Fruit fly (Drosophila melanogaster) whole organism, embryonic: ENCODE data around the gene Cpsf5.

Experiments used
- CG10267 ChIP-seq: fragments of 200-800 bp; sonication (Bioruptor generic); optimal IDR thresholded peaks from 2 replicates; lab custom pipeline; 2018; ENCODE audit warnings: missing biosample characterization, mild to moderate bottlenecking, missing genetic modification characterization, moderate library complexity
- CG10274 ChIP-seq: fragments of 200-800 bp; sonication (Bioruptor generic); optimal IDR thresholded peaks from 3 replicates; lab custom pipeline; 2017; ENCODE audit warnings: missing biosample characterization, mild to moderate bottlenecking, missing genetic modification characterization
- CG10366 ChIP-seq: fragments of 200-800 bp; sonication (Bioruptor generic); IDR thresholded peaks from 2 replicates; pipeline ENCODE4 v1.3.6; 2022; ENCODE audit warnings: missing biosample characterization, missing genetic modification characterization
- CG10979 ChIP-seq: fragments of 200-800 bp; sonication (Bioruptor generic); optimal IDR thresholded peaks from 2 replicates; lab custom pipeline; 2018; ENCODE audit warnings: missing biosample characterization, mild to moderate bottlenecking, missing genetic modification characterization, moderate library complexity
- CG11504 ChIP-seq: fragments of 200-800 bp; sonication (Bioruptor generic); optimal IDR thresholded peaks from 3 replicates; lab custom pipeline; 2019; ENCODE audit warnings: missing biosample characterization, mild to moderate bottlenecking, missing genetic modification characterization, moderate library complexity
- CG11696 ChIP-seq: fragments of 200-800 bp; sonication (Bioruptor generic); IDR thresholded peaks from 2 replicates; pipeline ENCODE4 v1.3.6; 2022; ENCODE audit warnings: missing biosample characterization, missing genetic modification characterization
- CG12299 ChIP-seq: fragments of 200-800 bp; sonication (Bioruptor generic); optimal IDR thresholded peaks from 2 replicates; lab custom pipeline; 2018; ENCODE audit warnings: missing biosample characterization, mild to moderate bottlenecking, missing genetic modification characterization
- CG14667 ChIP-seq: fragments of 200-800 bp; sonication (Bioruptor generic); IDR thresholded peaks from 2 replicates; pipeline ENCODE4 v1.3.6; 2022; ENCODE audit warnings: missing biosample characterization, missing genetic modification characterization
- CG14860 ChIP-seq: fragments of 200-800 bp; sonication (Bioruptor generic); IDR thresholded peaks from 3 replicates; pipeline ENCODE4 v1.3.6; 2022; ENCODE audit warnings: missing biosample characterization, missing genetic modification characterization; ENCODE audit not compliant: partially characterized antibody
- CG15696 ChIP-seq: fragments of 200-800 bp; sonication (Bioruptor generic); optimal IDR thresholded peaks from 2 replicates; lab custom pipeline; 2019; ENCODE audit warnings: missing biosample characterization, mild to moderate bottlenecking, missing genetic modification characterization, moderate library complexity
- CG17186 ChIP-seq: fragments of 200-800 bp; sonication (Bioruptor generic); optimal IDR thresholded peaks from 3 replicates; lab custom pipeline; 2017; ENCODE audit warnings: missing biosample characterization, missing genetic modification reagents, missing genetic modification characterization
- CG3065 ChIP-seq: fragments of 200-800 bp; sonication (Bioruptor generic); optimal IDR thresholded peaks from 2 replicates; lab custom pipeline; 2016; ENCODE audit warnings: missing biosample characterization, missing genetic modification characterization
- CG31388 ChIP-seq: fragments of 200-800 bp; sonication (Bioruptor generic); optimal IDR thresholded peaks from 2 replicates; lab custom pipeline; 2016; ENCODE audit warnings: missing biosample characterization, missing genetic modification characterization
- CG4424 ChIP-seq: fragments of 200-800 bp; sonication (Bioruptor generic); optimal IDR thresholded peaks from 3 replicates; lab custom pipeline; 2016; ENCODE audit warnings: missing biosample characterization, missing genetic modification characterization
- CG4617 ChIP-seq: fragments of 200-800 bp; sonication (Bioruptor generic); optimal IDR thresholded peaks from 3 replicates; lab custom pipeline; 2016; ENCODE audit warnings: missing biosample characterization, missing genetic modification characterization, borderline replicate concordance
- Camta ChIP-seq: fragments of 200-800 bp; sonication (Bioruptor generic); optimal IDR thresholded peaks from 2 replicates; lab custom pipeline; 2016; ENCODE audit warnings: missing biosample characterization, missing genetic modification characterization
- CrebB ChIP-seq: fragments of 200-800 bp; sonication (Bioruptor generic); optimal IDR thresholded peaks from 3 replicates; lab custom pipeline; 2018; ENCODE audit warnings: missing biosample characterization, mild to moderate bottlenecking, missing genetic modification characterization
- HmgZ ChIP-seq: fragments of 200-800 bp; sonication (Bioruptor generic); optimal IDR thresholded peaks from 2 replicates; lab custom pipeline; 2018; ENCODE audit warnings: missing biosample characterization, mild to moderate bottlenecking, missing genetic modification characterization
- Hr51 ChIP-seq, 2 experiments: fragments of 200-800 bp; sonication (Bioruptor generic); optimal IDR thresholded peaks; 2 replicates in 1 of 2; 3 replicates in 1 of 2; lab custom pipeline; 2016 to 2018; ENCODE audit warnings: missing biosample characterization in 2 of 2, missing genetic modification characterization in 2 of 2, mild to moderate bottlenecking in 1 of 2, moderate library complexity in 1 of 2
- Optix ChIP-seq: fragments of 200-800 bp; sonication (Bioruptor generic); IDR thresholded peaks from 3 replicates; pipeline ENCODE4 v1.3.6; 2022; ENCODE audit warnings: missing biosample characterization, missing genetic modification characterization
- Sox100B ChIP-seq: fragments of 200-800 bp; sonication (Bioruptor generic); optimal IDR thresholded peaks from 3 replicates; lab custom pipeline; 2018; ENCODE audit warnings: missing biosample characterization, mild to moderate bottlenecking, missing genetic modification characterization
- Sry-β ChIP-seq: fragments of 200-800 bp; sonication (Bioruptor generic); optimal IDR thresholded peaks from 2 replicates; lab custom pipeline; 2018; ENCODE audit warnings: missing biosample characterization, mild to moderate bottlenecking, missing genetic modification characterization, moderate library complexity
- amos ChIP-seq: fragments of 200-800 bp; sonication (Bioruptor generic); IDR thresholded peaks from 2 replicates; pipeline ENCODE4 v1.3.6; 2022; ENCODE audit warnings: missing biosample characterization, missing genetic modification characterization; ENCODE audit not compliant: partially characterized antibody
- aop ChIP-seq: fragments of 200-800 bp; sonication (Bioruptor generic); IDR thresholded peaks from 2 replicates; pipeline ENCODE4 v1.3.6; 2022; ENCODE audit warnings: missing biosample characterization, missing genetic modification characterization
- bsh ChIP-seq, 2 experiments: fragments of 200-800 bp; sonication (Bioruptor generic); optimal IDR thresholded peaks; 2 replicates each; lab custom pipeline; 2017 to 2018; ENCODE audit warnings: mild to moderate bottlenecking in 2 of 2, missing biosample characterization in 2 of 2, missing genetic modification characterization in 2 of 2, moderate library complexity in 1 of 2
- chif ChIP-seq, 2 experiments: fragments of 200-800 bp; sonication (Bioruptor generic); optimal IDR thresholded peaks; 3 replicates each; lab custom pipeline; 2016; ENCODE audit warnings: missing biosample characterization in 2 of 2, missing genetic modification characterization in 2 of 2
- dm ChIP-seq: fragments of 200-800 bp; sonication (Bioruptor generic); optimal IDR thresholded peaks from 3 replicates; lab custom pipeline; 2016; ENCODE audit warnings: missing biosample characterization, missing genetic modification characterization
- ems ChIP-seq: fragments of 200-800 bp; sonication (Bioruptor generic); optimal IDR thresholded peaks from 3 replicates; lab custom pipeline; 2016; ENCODE audit warnings: missing biosample characterization, missing genetic modification characterization
- fru ChIP-seq: fragments of >200 bp; optimal IDR thresholded peaks from 2 replicates; lab custom pipeline; 2017
- gem ChIP-seq: fragments of 200-800 bp; sonication (Bioruptor generic); optimal IDR thresholded peaks from 2 replicates; lab custom pipeline; 2019; ENCODE audit warnings: missing biosample characterization, mild to moderate bottlenecking, missing genetic modification characterization, moderate library complexity
- gfzf ChIP-seq: fragments of 200-800 bp; sonication (Bioruptor generic); optimal IDR thresholded peaks from 2 replicates; lab custom pipeline; 2016; ENCODE audit warnings: missing biosample characterization, mild to moderate bottlenecking, missing genetic modification characterization, moderate library complexity
- grau ChIP-seq: fragments of 200-800 bp; optimal IDR thresholded peaks from 3 replicates; lab custom pipeline; 2019; ENCODE audit warnings: missing biosample characterization, mild to moderate bottlenecking, missing genetic modification characterization, moderate library complexity
- grn ChIP-seq: fragments of 200-800 bp; sonication (Bioruptor generic); optimal IDR thresholded peaks from 3 replicates; lab custom pipeline; 2017; ENCODE audit warnings: missing biosample characterization, missing genetic modification characterization
- gsb ChIP-seq: fragments of 200-800 bp; sonication (Bioruptor generic); IDR thresholded peaks from 2 replicates; pipeline ENCODE4 v1.3.6; 2022; ENCODE audit warnings: missing biosample characterization, missing genetic modification characterization
- her ChIP-seq: fragments of 200-800 bp; sonication (Bioruptor generic); optimal IDR thresholded peaks from 2 replicates; lab custom pipeline; 2016; ENCODE audit warnings: missing biosample characterization, missing genetic modification characterization
- hkb ChIP-seq, 2 experiments: fragments of 200-800 bp in 1 of 2; fragments of >200 bp in 1 of 2; sonication (Bioruptor generic) in 1 of 2; IDR thresholded peaks in 1 of 2; optimal IDR thresholded peaks in 1 of 2; 2 replicates each; pipeline versions ENCODE4 v1.3.6 to Lab custom; 2017 to 2022; ENCODE audit warnings: missing biosample characterization in 1 of 2, missing genetic modification characterization in 1 of 2
- jumu ChIP-seq: fragments of 200-800 bp; sonication (Bioruptor generic); optimal IDR thresholded peaks from 3 replicates; lab custom pipeline; 2016; ENCODE audit warnings: missing biosample characterization, missing genetic modification characterization
- klu ChIP-seq: fragments of 200-800 bp; sonication (Bioruptor generic); IDR thresholded peaks from 2 replicates; pipeline ENCODE4 v1.3.6; 2022; ENCODE audit warnings: missing biosample characterization, missing genetic modification characterization
- nerfin-2 ChIP-seq: fragments of 200-800 bp; sonication (Bioruptor generic); IDR thresholded peaks from 2 replicates; pipeline ENCODE4 v1.3.6; 2022; ENCODE audit warnings: missing biosample characterization, missing genetic modification characterization; ENCODE audit not compliant: partially characterized antibody
- nom ChIP-seq: fragments of 200-800 bp; sonication (Bioruptor generic); optimal IDR thresholded peaks from 2 replicates; lab custom pipeline; 2017; ENCODE audit warnings: missing biosample characterization, missing genetic modification characterization, mild to moderate bottlenecking, moderate library complexity, missing genetic modification reagents
- pzg ChIP-seq: fragments of 200-800 bp; sonication (Bioruptor generic); optimal IDR thresholded peaks from 3 replicates; lab custom pipeline; 2018; ENCODE audit warnings: missing biosample characterization, mild to moderate bottlenecking, missing genetic modification characterization, moderate library complexity
- sd ChIP-seq: fragments of 200-800 bp; sonication (Bioruptor generic); optimal IDR thresholded peaks from 3 replicates; lab custom pipeline; 2018; ENCODE audit warnings: missing biosample characterization, mild to moderate bottlenecking, missing genetic modification characterization, moderate library complexity
- sisA ChIP-seq: fragments of 200-800 bp; sonication (Bioruptor generic); IDR thresholded peaks from 2 replicates; pipeline ENCODE4 v1.3.6; 2022; ENCODE audit warnings: missing biosample characterization, missing genetic modification characterization
- sug ChIP-seq: fragments of 200-800 bp; optimal IDR thresholded peaks from 2 replicates; lab custom pipeline; 2019; ENCODE audit warnings: missing biosample characterization, mild to moderate bottlenecking, missing genetic modification characterization, moderate library complexity
- tll ChIP-seq, 2 experiments: fragments of 200-800 bp in 1 of 2; fragments of >200 bp in 1 of 2; sonication (Bioruptor generic) in 1 of 2; optimal IDR thresholded peaks; 2 replicates each; lab custom pipeline; 2017 to 2019; ENCODE audit warnings: missing biosample characterization in 2 of 2, missing genetic modification characterization in 2 of 2, mild to moderate bottlenecking in 1 of 2, moderate library complexity in 1 of 2
- unpg ChIP-seq: fragments of 200-800 bp; sonication (Bioruptor generic); optimal IDR thresholded peaks from 3 replicates; lab custom pipeline; 2018; ENCODE audit warnings: missing biosample characterization, mild to moderate bottlenecking, missing genetic modification characterization, moderate library complexity
- wdn ChIP-seq: fragments of 200-800 bp; sonication (Bioruptor generic); IDR thresholded peaks from 2 replicates; pipeline ENCODE4 v1.3.6; 2022; ENCODE audit warnings: missing biosample characterization, missing genetic modification characterization
- zen ChIP-seq: fragments of 200-800 bp; sonication (Bioruptor generic); optimal IDR thresholded peaks from 3 replicates; lab custom pipeline; 2018; ENCODE audit warnings: missing biosample characterization, mild to moderate bottlenecking, missing genetic modification characterization, moderate library complexity
- zfh2 ChIP-seq: fragments of 200-800 bp; sonication (Bioruptor generic); optimal IDR thresholded peaks from 2 replicates; lab custom pipeline; 2016; ENCODE audit warnings: missing biosample characterization, missing genetic modification characterization

Gene Cpsf5

dm6 chr3L:9451522-9452118 is 40.8 kb downstream of the Cpsf5 start, which contains the start of the genes CG3448 and ghi (continued):
- TF ChIP-seq bsh (GFP tag; optimal IDR thresholded peaks at IDR 0.05; lab: Kevin White, UChicago) (peak in 1 of 2 experiments; percentile 40), CG14860 (peak; percentile 45; the same call in 1 of the 3 replicates), zfh2 (GFP tag; lab: Kevin White, UChicago) (peak; percentile 67), klu (GFP tag; lab: Robert Waterston, UW) (no peak), nom (GFP tag; lab: Kevin White, UChicago) (peak; percentile 46), wdn (GFP tag; lab: Robert Waterston, UW) (no peak), CG14667 (GFP tag; lab: Robert Waterston, UW) (no peak), Sry-β (no peak), dm (GFP tag; lab: Kevin White, UChicago) (peak; percentile 15), jumu (GFP tag; lab: Kevin White, UChicago) (peak; percentile 17), zen (tag; lab: Kevin White, UChicago) (peak; percentile 73), CG3065 (GFP tag; lab: Kevin White, UChicago) (no peak), grau (tag; lab: Kevin White, UChicago) (peak; percentile 53), gem (tag; lab: Kevin White, UChicago) (peak; percentile 71), grn (GFP tag; lab: Kevin White, UChicago) (peak; percentile 1), her (GFP tag; lab: Kevin White, UChicago) (no peak), Camta (GFP tag; lab: Kevin White, UChicago) (peak; percentile 17), CG17186 (GFP tag; lab: Kevin White, UChicago) (peak; percentile 22), HmgZ (tag; lab: Kevin White, UChicago) (peak; percentile 74), nerfin-2 (GFP tag; lab: Robert Waterston, UW) (peak; percentile 79), CG10274 (GFP tag; lab: Kevin White, UChicago) (no peak), Optix (GFP tag; lab: Robert Waterston, UW) (no peak), Hr51 (GFP tag; optimal IDR thresholded peaks at IDR 0.05; lab: Kevin White, UChicago) (peak in 1 of 2 experiments; percentile 47), chif (GFP tag; optimal IDR thresholded peaks at IDR 0.05; lab: Kevin White, UChicago) (no peak), CG12299 (tag; lab: Kevin White, UChicago) (peak; percentile 8), Sox100B (peak; percentile 65), CrebB (tag; lab: Kevin White, UChicago) (no peak), CG10366 (GFP tag; lab: Robert Waterston, UW) (no peak), CG10979 (tag; lab: Kevin White, UChicago) (peak; percentile 39), gsb (no peak), CG31388 (no peak), amos (GFP tag; lab: Robert Waterston, UW) (peak; percentile 73; the same call in 1 of the 2 replicates), CG11696 (GFP tag; lab: Robert Waterston, UW) (no peak), sisA (GFP tag; lab: Robert Waterston, UW) (peak; percentile 58), aop (no peak), fru (no peak), hkb (optimal IDR thresholded peaks at IDR 0.05; lab: Kevin White, UChicago) (no peak), hkb (GFP tag; IDR thresholded peaks at IDR 0.05; lab: Robert Waterston, UW) (peak; percentile 58), CG10267 (tag; lab: Kevin White, UChicago) (peak; percentile 98), gfzf (GFP tag; lab: Kevin White, UChicago) (peak; percentile 1), CG4424 (GFP tag; lab: Kevin White, UChicago) (peak; percentile 75), ems (GFP tag; lab: Kevin White, UChicago) (peak; percentile 52), sd (tag; lab: Kevin White, UChicago) (no peak), pzg (GFP tag; lab: Kevin White, UChicago) (peak; percentile 69), CG11504 (tag; lab: Kevin White, UChicago) (peak; percentile 71), CG4617 (GFP tag; lab: Kevin White, UChicago) (peak; percentile 50), sug (tag; lab: Kevin White, UChicago) (peak; percentile 23), unpg (GFP tag; lab: Kevin White, UChicago) (peak; percentile 62), tll (GFP tag; optimal IDR thresholded peaks at IDR 0.05; lab: Kevin White, UChicago) (no peak), CG15696 (tag; lab: Kevin White, UChicago) (peak; percentile 74)
